Worm (Caenorhabditis elegans) whole organism, L1 larva: ENCODE measurements around the gene F54E7.6.

Experiments
- C04F5.9 ChIP-seq: sonication (generic microtip); optimal IDR thresholded peaks from 2 replicates; lab custom pipeline; 2016; ENCODE audit warnings: missing genetic modification characterization, missing compliant biosample characterization
- blmp-1 ChIP-seq: fragments of 150-350 bp; optimal IDR thresholded peaks from 2 replicates; lab custom pipeline; 2014; ENCODE audit warnings: missing biosample characterization, missing genetic modification characterization
- ceh-63 ChIP-seq: fragments of 200-800 bp; sonication (Bioruptor generic); optimal IDR thresholded peaks from 2 replicates; lab custom pipeline; 2018; ENCODE audit warnings: mild to moderate bottlenecking, missing genetic modification characterization, missing compliant biosample characterization
- ceh-82 ChIP-seq, 3 experiments: fragments of 150-350 bp in 1 of 3; sonication (generic microtip) in 2 of 3; optimal IDR thresholded peaks; 2 replicates each; lab custom pipeline; 2014 to 2017; ENCODE audit warnings: missing biosample characterization in 3 of 3, missing genetic modification characterization in 3 of 3
- ceh-90 ChIP-seq: sonication (generic microtip); optimal IDR thresholded peaks from 2 replicates; lab custom pipeline; 2016; ENCODE audit warnings: missing genetic modification characterization, missing compliant biosample characterization
- ces-1 ChIP-seq: fragments of 150-350 bp; optimal IDR thresholded peaks from 2 replicates; lab custom pipeline; 2014; ENCODE audit warnings: missing biosample characterization, missing genetic modification reagents, missing genetic modification characterization
- dpl-1 ChIP-seq, 3 experiments: fragments of 150-350 bp in 2 of 3; sonication (generic microtip) in 1 of 3; optimal IDR thresholded peaks; 2 replicates each; lab custom pipeline; 2014 to 2017; ENCODE audit warnings: missing biosample characterization in 3 of 3, missing genetic modification characterization in 3 of 3, missing genetic modification reagents in 3 of 3
- dsc-1 ChIP-seq: sonication (generic microtip); optimal IDR thresholded peaks from 2 replicates; lab custom pipeline; 2016; ENCODE audit warnings: mild to moderate bottlenecking, missing genetic modification characterization, missing compliant biosample characterization
- efl-1 ChIP-seq, 4 experiments: fragments of 150-350 bp; optimal IDR thresholded peaks in 3 of 4; peaks in 1 of 4; 1 replicate in 1 of 4; 2 replicates in 3 of 4; lab custom pipeline; 2014; ENCODE audit warnings: missing biosample characterization in 2 of 4, missing genetic modification characterization in 2 of 4, missing genetic modification reagents in 2 of 4
- efl-3 ChIP-seq: fragments of 200-800 bp; sonication (Bioruptor generic); optimal IDR thresholded peaks from 2 replicates; lab custom pipeline; 2018; ENCODE audit warnings: mild to moderate bottlenecking, missing genetic modification characterization, missing compliant biosample characterization
- egl-13 ChIP-seq: sonication (generic microtip); optimal IDR thresholded peaks from 2 replicates; lab custom pipeline; 2016; ENCODE audit warnings: missing genotype, missing genetic modification reagents, missing genetic modification characterization, missing compliant biosample characterization
- elt-3 ChIP-seq, 6 experiments: fragments of 150-350 bp in 1 of 6; sonication (generic microtip); optimal IDR thresholded peaks; 2 replicates each; lab custom pipeline; 2017 to 2018; ENCODE audit warnings: missing biosample characterization in 6 of 6, missing genetic modification characterization in 6 of 6, inconsistent platforms in 1 of 6
- ets-5 ChIP-seq: fragments of 200-800 bp; sonication (Bioruptor generic); IDR thresholded peaks from 2 replicates; pipeline ENCODE4 v1.3.6; 2022; ENCODE audit warnings: missing genetic modification characterization, missing compliant biosample characterization
- fkh-10 ChIP-seq: sonication (generic microtip); optimal IDR thresholded peaks from 2 replicates; lab custom pipeline; 2017; ENCODE audit warnings: missing biosample characterization, missing genetic modification reagents, missing genetic modification characterization
- fos-1 ChIP-seq: fragments of 150-350 bp; optimal IDR thresholded peaks from 2 replicates; lab custom pipeline; 2014; ENCODE audit warnings: missing biosample characterization, missing genetic modification characterization
- hlh-4 ChIP-seq: sonication (generic microtip); optimal IDR thresholded peaks from 2 replicates; lab custom pipeline; 2016; ENCODE audit warnings: mild to moderate bottlenecking, missing genetic modification characterization, missing compliant biosample characterization
- irx-1 ChIP-seq: sonication (generic microtip); optimal IDR thresholded peaks from 2 replicates; lab custom pipeline; 2016; ENCODE audit warnings: missing genetic modification characterization, missing compliant biosample characterization
- isw-1 ChIP-seq: fragments of 200-800 bp; sonication (Bioruptor generic); IDR thresholded peaks from 2 replicates; pipeline ENCODE4 v1.3.6; 2022; ENCODE audit warnings: missing genetic modification characterization, missing compliant biosample characterization
- lin-35 ChIP-seq, 2 experiments: fragments of 150-350 bp; optimal IDR thresholded peaks; 2 replicates each; lab custom pipeline; 2014; ENCODE audit warnings: missing biosample characterization in 2 of 2, missing genetic modification characterization in 2 of 2, missing genetic modification reagents in 2 of 2
- lir-3 ChIP-seq: sonication (generic microtip); optimal IDR thresholded peaks from 2 replicates; lab custom pipeline; 2016; ENCODE audit warnings: mild to moderate bottlenecking, missing genetic modification characterization, moderate library complexity, missing compliant biosample characterization; ENCODE audit not compliant: poor library complexity
- lsy-2 ChIP-seq, 2 experiments: fragments of 150-350 bp; optimal IDR thresholded peaks; 2 replicates each; lab custom pipeline; 2014; ENCODE audit warnings: missing biosample characterization in 2 of 2, missing genetic modification characterization in 2 of 2
- mep-1 ChIP-seq: fragments of 150-350 bp; optimal IDR thresholded peaks from 2 replicates; lab custom pipeline; 2014; ENCODE audit warnings: missing biosample characterization, missing genetic modification characterization
- nhr-237 ChIP-seq: fragments of 150-350 bp; optimal IDR thresholded peaks from 2 replicates; lab custom pipeline; 2014; ENCODE audit warnings: missing biosample characterization, missing genetic modification characterization
- nhr-47 ChIP-seq: sonication (generic microtip); optimal IDR thresholded peaks from 2 replicates; lab custom pipeline; 2016; ENCODE audit warnings: mild to moderate bottlenecking, missing genetic modification characterization, moderate library complexity, missing compliant biosample characterization
- nhr-71 ChIP-seq: sonication (generic microtip); optimal IDR thresholded peaks from 2 replicates; lab custom pipeline; 2016; ENCODE audit warnings: mild to moderate bottlenecking, missing genetic modification characterization, moderate library complexity, missing compliant biosample characterization
- nhr-76 ChIP-seq: sonication (generic microtip); optimal IDR thresholded peaks from 2 replicates; lab custom pipeline; 2017; ENCODE audit warnings: missing biosample characterization, missing genetic modification characterization
- nhr-84 ChIP-seq: sonication (generic microtip); optimal IDR thresholded peaks from 2 replicates; lab custom pipeline; 2017; ENCODE audit warnings: missing biosample characterization, missing genetic modification characterization
- nhr-85 ChIP-seq: sonication (generic microtip); peaks from one replicate; lab custom pipeline; 2016; ENCODE audit warnings: missing genetic modification characterization, inconsistent platforms, missing compliant biosample characterization
- nhr-90 ChIP-seq: sonication (generic microtip); optimal IDR thresholded peaks from 2 replicates; lab custom pipeline; 2016; ENCODE audit warnings: mild to moderate bottlenecking, missing genetic modification characterization, missing compliant biosample characterization; ENCODE audit not compliant: poor library complexity
- pag-3 ChIP-seq: sonication (generic microtip); optimal IDR thresholded peaks from 2 replicates; lab custom pipeline; 2017; ENCODE audit warnings: missing genetic modification characterization, mild to moderate bottlenecking, missing compliant biosample characterization, antibody characterized with exemption, borderline replicate concordance; ENCODE audit not compliant: insufficient read depth
- rnt-1 ChIP-seq: sonication (generic microtip); optimal IDR thresholded peaks from 2 replicates; lab custom pipeline; 2016; ENCODE audit warnings: mild to moderate bottlenecking, missing genetic modification characterization, moderate library complexity, missing compliant biosample characterization
- snpc-4 ChIP-seq: fragments of 150-350 bp; optimal IDR thresholded peaks from 2 replicates; lab custom pipeline; 2014; ENCODE audit warnings: missing biosample characterization, missing genetic modification characterization
- snu-23 ChIP-seq: sonication (generic microtip); optimal IDR thresholded peaks from 2 replicates; lab custom pipeline; 2016; ENCODE audit warnings: missing genetic modification characterization, missing compliant biosample characterization
- sptf-1 ChIP-seq: fragments of 150-350 bp; optimal IDR thresholded peaks from 2 replicates; lab custom pipeline; 2014; ENCODE audit warnings: missing biosample characterization, missing genetic modification characterization
- swsn-7 ChIP-seq: sonication (generic microtip); optimal IDR thresholded peaks from 2 replicates; lab custom pipeline; 2016; ENCODE audit warnings: missing genetic modification characterization, missing compliant biosample characterization
- tbx-2 ChIP-seq: sonication (generic microtip); optimal IDR thresholded peaks from 2 replicates; lab custom pipeline; 2016; ENCODE audit warnings: missing genetic modification characterization, missing compliant biosample characterization
- unc-130 ChIP-seq: fragments of 150-350 bp; optimal IDR thresholded peaks from 2 replicates; lab custom pipeline; 2017; ENCODE audit warnings: missing biosample characterization, missing genetic modification characterization, inconsistent platforms
- unc-30 ChIP-seq: sonication (generic microtip); optimal IDR thresholded peaks from 2 replicates; lab custom pipeline; 2017; ENCODE audit warnings: missing biosample characterization, missing genetic modification characterization
- xbp-1 ChIP-seq: sonication (generic microtip); optimal IDR thresholded peaks from 2 replicates; lab custom pipeline; 2016; ENCODE audit warnings: missing genetic modification characterization, missing compliant biosample characterization
- zip-4 ChIP-seq: fragments of 200-800 bp; sonication (Bioruptor generic); optimal IDR thresholded peaks from 2 replicates; lab custom pipeline; 2018; ENCODE audit warnings: mild to moderate bottlenecking, missing genetic modification characterization, moderate library complexity, missing compliant biosample characterization

F54E7.6 gene

DNA sequence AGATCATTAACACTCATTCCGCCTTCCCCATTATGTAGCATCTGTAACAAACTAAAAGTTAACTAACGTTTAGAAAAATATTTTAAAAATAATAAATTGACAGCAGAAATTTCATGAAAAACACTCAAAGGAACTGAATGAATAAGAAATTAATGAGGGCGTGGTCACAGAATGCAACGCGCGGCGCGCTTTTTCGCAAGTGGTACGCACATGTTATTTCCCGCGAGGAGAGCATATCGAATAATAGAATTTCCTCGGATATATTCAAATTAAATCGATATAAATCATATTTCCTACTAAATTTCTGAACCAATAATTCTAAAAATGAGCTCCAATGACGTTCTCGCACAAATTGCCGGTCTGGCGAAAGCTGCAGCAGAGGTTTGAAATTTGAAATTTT is 31.8 kb upstream of the F54E7.6 start, which contains the start of the genes abi-1 and arle-14:
Gene abi-1 (minus strand): TSS at position 51 of the 400 bp plus-strand sequence.
Gene arle-14 (plus strand): TSS at position 217 of the 400 bp plus-strand sequence.
- TF ChIP-seq unc-130 (tag; lab: Kevin White, UChicago) (peak; percentile 9), dpl-1 (GFP tag; optimal IDR thresholded peaks at IDR 0.05; lab: Kevin White, UChicago) (peak in 2 of 3 experiments; percentile 22 to 32), fkh-10 (GFP tag; lab: Kevin White, UChicago) (no peak), snpc-4 (tag; lab: Kevin White, UChicago) (no peak), swsn-7 (tag; lab: Kevin White, UChicago) (peak; percentile 29), C04F5.9 (tag; lab: Kevin White, UChicago) (no peak), isw-1 (no peak), efl-1 (optimal IDR thresholded peaks at IDR 0.05; lab: Kevin White, UChicago) (peak; percentile 8 to 32), efl-1 (GFP tag; optimal IDR thresholded peaks at IDR 0.05 in 1 of 2; lab: Kevin White, UChicago) (peak; percentile 3 to 83), fos-1 (tag; lab: Kevin White, UChicago) (no peak), nhr-85 (peak; percentile 37), snu-23 (GFP tag; lab: Kevin White, UChicago) (peak; percentile 24), ets-5 (no peak), ceh-63 (no peak), lin-35 (GFP tag; optimal IDR thresholded peaks at IDR 0.05; lab: Kevin White, UChicago) (peak; percentile 17 to 22), nhr-76 (no peak), dsc-1 (tag; lab: Kevin White, UChicago) (peak; percentile 50), efl-3 (no peak), blmp-1 (no peak), ceh-90 (tag; lab: Kevin White, UChicago) (no peak), tbx-2 (peak; percentile 2), nhr-71 (peak; percentile 42), nhr-47 (tag; lab: Kevin White, UChicago) (peak; percentile 21), xbp-1 (tag; lab: Kevin White, UChicago) (peak; percentile 30), mep-1 (tag; lab: Kevin White, UChicago) (peak; percentile 18), nhr-90 (tag; lab: Kevin White, UChicago) (peak; percentile 10), lsy-2 (tag; optimal IDR thresholded peaks at IDR 0.05; lab: Kevin White, UChicago) (peak; percentile 3 to 30), nhr-237 (no peak), hlh-4 (tag; lab: Kevin White, UChicago) (no peak), nhr-84 (tag; lab: Kevin White, UChicago) (no peak), zip-4 (GFP tag; lab: Kevin White, UChicago) (no peak)

DNA sequence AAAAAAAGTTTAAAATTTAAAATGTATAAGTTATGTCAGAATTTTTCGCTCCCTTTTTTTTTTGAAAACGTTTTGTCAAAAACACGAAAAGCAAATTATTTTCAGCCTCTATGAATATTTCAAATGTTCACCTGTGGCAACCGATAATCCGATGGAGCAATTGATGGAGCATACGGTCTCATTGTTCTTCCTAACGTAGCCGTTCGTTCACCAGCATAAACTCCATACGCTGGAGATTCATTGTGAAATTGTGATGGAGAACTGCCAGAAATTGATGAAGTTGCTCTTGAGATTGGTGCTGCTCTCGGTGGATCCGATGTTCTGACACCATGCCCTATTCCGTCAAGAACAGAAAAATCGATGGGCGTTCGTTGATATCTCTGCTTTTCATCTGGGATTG is 30.9 kb upstream of the F54E7.6 start:
- no peak for TF ChIP-seq ceh-63
- TF ChIP-seq nhr-237, result no peak
- no peak for TF ChIP-seq blmp-1
- TF ChIP-seq egl-13 (tag; lab: Kevin White, UChicago), result no peak
- no peak for TF ChIP-seq unc-30 (tag; lab: Kevin White, UChicago)
- no peak for TF ChIP-seq ces-1 (GFP tag; lab: Kevin White, UChicago)
- no peak for TF ChIP-seq nhr-47 (tag; lab: Kevin White, UChicago)
- TF ChIP-seq pag-3 (tag; lab: Kevin White, UChicago), result no peak
- TF ChIP-seq lsy-2 (tag; optimal IDR thresholded peaks at IDR 0.05; lab: Kevin White, UChicago), result no peak
- no peak for TF ChIP-seq nhr-90 (tag; lab: Kevin White, UChicago)
- no peak for TF ChIP-seq irx-1 (tag; lab: Kevin White, UChicago)
- TF ChIP-seq rnt-1 (tag; lab: Kevin White, UChicago), result no peak
- TF ChIP-seq sptf-1 (tag; lab: Kevin White, UChicago), result no peak
- TF ChIP-seq elt-3 (tag; optimal IDR thresholded peaks at IDR 0.05; lab: Kevin White, UChicago), result no peak
- no peak for TF ChIP-seq ceh-82 (tag; optimal IDR thresholded peaks at IDR 0.05; lab: Kevin White, UChicago)
- no peak for TF ChIP-seq lir-3 (tag; lab: Kevin White, UChicago)
- no peak for TF ChIP-seq ceh-90 (tag; lab: Kevin White, UChicago)
- TF ChIP-seq lin-35 (GFP tag; optimal IDR thresholded peaks at IDR 0.05; lab: Kevin White, UChicago), result no peak
- TF ChIP-seq nhr-84 (tag; lab: Kevin White, UChicago), result no peak
- no peak for TF ChIP-seq fos-1 (tag; lab: Kevin White, UChicago)
